Worm (Caenorhabditis elegans): ENCODE measurements around the gene pkd-2.

pkd-2 gene

ce11 chrIV:15234943-15235605, at the start of gene pkd-2:
Gene pkd-2, minus strand, starts transcription at chrIV:15234993.
- peak; percentile 43 for TF ChIP-seq W03F9.2 (tag; optimal IDR thresholded peaks at IDR 0.05)
- no peak for TF ChIP-seq him-1 (tag; optimal IDR thresholded peaks at IDR 0.05)

DNA sequence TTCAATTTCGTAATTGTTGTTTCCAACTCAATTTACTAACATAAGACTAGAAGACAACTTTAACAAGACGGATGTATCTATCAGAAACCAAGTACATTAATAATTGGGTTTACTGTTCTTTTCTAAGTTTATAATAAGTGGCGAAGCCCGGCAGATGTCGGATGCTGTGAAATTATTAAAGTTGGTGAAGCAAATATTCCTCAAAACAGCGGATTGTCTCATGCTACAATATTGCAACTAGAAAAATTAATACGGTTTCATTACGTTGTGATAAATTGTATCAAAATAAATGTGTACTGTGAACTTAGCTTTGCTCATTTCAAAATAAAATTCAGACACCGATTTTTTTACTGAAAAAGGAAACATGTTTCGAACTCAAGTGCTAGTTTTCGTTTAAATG, 48.8 kb upstream of the pkd-2 start:
- TF ChIP-seq W03F9.2 (tag; optimal IDR thresholded peaks at IDR 0.05), result no peak
- TF ChIP-seq him-1 (tag; optimal IDR thresholded peaks at IDR 0.05), result no peak
- no peak for TF ChIP-seq dao-5 (tag; optimal IDR thresholded peaks at IDR 0.05)

ce11 chrIV:15280219-15280618, 45.4 kb upstream of the pkd-2 start:
- TF ChIP-seq W03F9.2 (tag; optimal IDR thresholded peaks at IDR 0.05), result no peak
- no peak for TF ChIP-seq dao-5 (tag; optimal IDR thresholded peaks at IDR 0.05)
- TF ChIP-seq him-1 (tag; optimal IDR thresholded peaks at IDR 0.05), result no peak

DNA sequence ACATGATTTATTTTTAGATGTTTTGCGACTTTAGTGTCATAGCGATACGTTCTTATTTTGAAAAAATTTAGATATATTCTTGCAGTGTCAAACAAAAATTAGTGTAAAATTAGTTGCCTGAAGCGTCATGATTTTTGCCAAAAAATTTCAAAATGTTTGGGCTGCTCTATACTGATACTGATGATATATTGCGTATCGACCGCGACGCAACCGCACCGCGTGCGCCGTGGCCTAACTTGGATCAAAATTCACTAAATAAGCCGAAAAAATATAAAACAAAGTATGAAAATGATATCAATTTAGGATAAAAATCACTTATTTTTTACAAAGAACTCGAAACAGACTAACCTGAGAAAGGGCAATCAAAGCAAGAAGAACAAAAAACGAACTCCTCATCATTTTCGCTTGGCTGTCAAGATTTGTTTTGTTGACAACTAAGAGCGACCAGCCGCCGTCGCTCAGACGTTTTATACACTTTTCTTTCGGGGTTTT, 40.6 kb upstream of the pkd-2 start, which contains the start of gene ccg-1:
TSS of gene ccg-1 (minus strand) at position 442 of the 492 bp plus-strand sequence.
- TF ChIP-seq him-1 (tag; optimal IDR thresholded peaks at IDR 0.05), result no peak
- no peak for TF ChIP-seq dao-5 (tag; optimal IDR thresholded peaks at IDR 0.05)
- TF ChIP-seq W03F9.2 (tag; optimal IDR thresholded peaks at IDR 0.05), result no peak

- no peak for TF ChIP-seq W03F9.2 (tag; optimal IDR thresholded peaks at IDR 0.05)
- no peak for TF ChIP-seq dao-5 (tag; optimal IDR thresholded peaks at IDR 0.05)
- TF ChIP-seq him-1 (tag; optimal IDR thresholded peaks at IDR 0.05), result no peak
Observed at ce11 chrIV:15274063-15274462, 39.3 kb upstream of the pkd-2 start.

DNA sequence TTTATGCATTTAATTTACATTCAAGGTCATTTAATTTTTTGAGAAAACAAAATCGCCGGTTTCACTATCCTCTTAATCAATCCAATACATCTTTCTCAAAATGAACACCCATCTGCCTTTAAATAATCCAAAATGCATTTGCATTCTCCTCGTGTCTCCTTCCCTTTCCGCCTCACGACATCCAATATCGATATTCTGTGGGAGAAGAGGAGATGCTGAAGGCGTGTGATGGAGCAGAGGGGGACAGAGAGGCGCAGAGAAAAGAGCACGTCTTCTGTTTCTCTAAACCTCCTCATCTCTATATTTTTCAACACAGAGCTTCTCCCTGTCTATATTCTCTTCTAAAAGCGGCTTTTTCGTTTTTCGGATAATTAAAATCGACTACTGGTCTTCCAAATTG, 24.8 kb upstream of the pkd-2 start, which contains the start of gene Y73F8A.5:
TSS of gene Y73F8A.5 (plus strand) at position 321 of the 400 bp plus-strand sequence.
- TF ChIP-seq him-1 (tag; optimal IDR thresholded peaks at IDR 0.05) (no peak), W03F9.2 (tag; optimal IDR thresholded peaks at IDR 0.05) (no peak), dao-5 (tag; optimal IDR thresholded peaks at IDR 0.05) (no peak)

- TF ChIP-seq W03F9.2 (tag; optimal IDR thresholded peaks at IDR 0.05) (no peak), dao-5 (tag; optimal IDR thresholded peaks at IDR 0.05) (no peak), him-1 (tag; optimal IDR thresholded peaks at IDR 0.05) (no peak)
Observed at ce11 chrIV:15252157-15252556, 17.4 kb upstream of the pkd-2 start, which contains the start of gene srj-42. Gene srj-42, minus strand, starts transcription at chrIV:15252257.

DNA sequence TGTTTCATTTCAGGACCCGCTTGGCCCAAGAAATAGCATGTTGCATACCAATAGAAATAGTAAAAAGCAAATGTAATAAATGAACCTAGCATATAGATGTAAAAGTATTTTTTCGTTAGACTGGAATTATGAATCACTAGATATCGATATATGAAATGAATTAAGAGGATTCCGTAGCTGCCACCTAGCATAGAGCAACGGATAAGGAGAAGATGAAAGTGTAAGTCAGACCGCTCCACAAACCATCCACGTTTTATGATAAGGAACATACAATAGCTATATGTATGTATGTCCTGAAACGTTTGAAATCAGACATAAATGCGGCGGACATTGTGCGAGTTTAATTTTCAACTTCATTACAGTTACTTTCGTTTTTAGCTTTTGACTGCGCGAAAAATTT, 16.3 kb upstream of the pkd-2 start:
- no peak for TF ChIP-seq him-1 (tag; optimal IDR thresholded peaks at IDR 0.05)
- no peak for TF ChIP-seq dao-5 (tag; optimal IDR thresholded peaks at IDR 0.05)
- TF ChIP-seq W03F9.2 (tag; optimal IDR thresholded peaks at IDR 0.05), result no peak

DNA sequence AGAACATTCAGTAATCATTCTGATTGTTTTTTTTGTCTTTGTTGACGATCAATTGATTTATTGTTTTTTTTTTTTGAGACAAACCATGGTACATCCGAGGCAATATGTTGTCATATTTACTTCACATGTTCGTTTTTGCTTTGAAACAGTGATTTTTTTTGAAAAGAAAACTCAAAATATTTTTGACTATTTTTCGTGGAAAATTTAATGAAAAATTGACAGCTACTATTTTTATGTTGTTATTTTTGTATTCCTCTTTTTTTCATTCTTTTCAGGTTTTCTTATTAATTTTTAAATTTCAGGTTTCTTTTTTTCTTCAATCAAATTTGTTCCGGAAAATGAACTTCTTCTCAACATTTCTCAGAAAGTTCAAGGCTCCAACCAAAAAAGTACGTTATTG, 10.9 kb upstream of the pkd-2 start, which contains the start of gene Y73F8A.36:
TSS of gene Y73F8A.36 (plus strand) at position 301 of the 400 bp plus-strand sequence.
- TF ChIP-seq him-1 (tag; optimal IDR thresholded peaks at IDR 0.05) (no peak), dao-5 (tag; optimal IDR thresholded peaks at IDR 0.05) (no peak), W03F9.2 (tag; optimal IDR thresholded peaks at IDR 0.05) (no peak)

DNA sequence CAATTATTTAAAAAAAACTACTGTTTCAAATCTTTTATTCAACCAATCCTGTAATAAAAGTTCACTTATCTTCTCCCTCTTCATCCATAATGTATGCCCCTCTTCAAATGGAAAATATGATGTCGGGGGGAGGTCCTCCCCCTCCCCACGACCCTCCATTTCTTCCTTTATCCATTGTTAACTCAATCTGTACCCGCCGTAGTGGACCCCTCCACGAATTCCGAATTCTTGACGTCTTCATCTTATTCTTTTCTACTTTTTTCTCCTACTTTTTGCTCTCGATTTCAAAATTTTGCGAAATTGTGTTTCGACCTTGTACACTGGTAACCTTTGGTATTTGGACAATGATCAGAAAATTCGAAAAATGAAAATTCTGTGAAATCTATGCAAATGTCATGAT, 1.1 kb upstream of the pkd-2 start, which contains the start of gene lgc-52:
TSS of gene lgc-52 (plus strand) at position 268 of the 400 bp plus-strand sequence.
- TF ChIP-seq him-1 (tag; optimal IDR thresholded peaks at IDR 0.05), result no peak
- TF ChIP-seq W03F9.2 (tag; optimal IDR thresholded peaks at IDR 0.05), result no peak
- no peak for TF ChIP-seq dao-5 (tag; optimal IDR thresholded peaks at IDR 0.05)

DNA sequence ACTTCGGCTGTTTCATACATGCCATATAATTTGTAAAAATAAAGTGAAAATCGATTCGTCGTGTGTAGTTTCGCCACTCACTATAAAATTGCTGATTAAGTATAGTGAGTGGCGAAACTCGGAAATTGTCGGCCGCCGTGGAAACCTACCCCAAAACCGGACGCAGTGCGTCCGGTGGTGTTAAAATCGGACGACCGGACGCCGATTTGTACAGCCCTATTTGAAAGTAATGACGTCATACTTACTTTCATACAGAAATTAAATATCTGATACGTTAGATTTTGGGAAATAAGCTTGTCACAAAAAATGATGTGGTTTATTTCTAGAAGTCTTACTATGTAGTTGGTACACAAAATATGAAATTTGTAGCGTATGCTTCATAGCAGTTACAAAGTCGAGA, 521 bp downstream of the pkd-2 start:
- TF ChIP-seq him-1 (tag; optimal IDR thresholded peaks at IDR 0.05) (no peak), W03F9.2 (tag; optimal IDR thresholded peaks at IDR 0.05) (no peak), dao-5 (tag; optimal IDR thresholded peaks at IDR 0.05) (no peak)

DNA sequence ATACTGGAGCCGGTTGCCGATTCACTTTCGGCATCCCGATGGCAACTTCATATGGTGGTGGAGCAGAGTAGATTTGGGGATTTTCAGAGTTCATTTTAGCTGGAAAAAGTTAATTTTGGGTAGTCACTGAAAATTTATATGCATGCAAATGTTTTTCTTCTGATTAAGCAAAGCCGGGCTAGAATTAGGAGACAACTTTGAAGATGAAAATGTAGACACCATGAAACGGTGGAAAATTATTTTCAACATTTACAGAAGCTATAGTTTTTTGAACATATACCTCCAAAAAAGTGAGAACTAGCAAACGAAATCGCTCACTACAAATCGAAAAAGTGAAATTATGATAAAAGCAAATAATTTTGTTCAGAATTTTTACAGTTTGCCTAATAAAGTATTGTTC, 14.5 kb downstream of the pkd-2 start, which contains the start of gene Y40H7A.11:
TSS of gene Y40H7A.11 (minus strand) at position 101 of the 400 bp plus-strand sequence.
- TF ChIP-seq W03F9.2 (tag; optimal IDR thresholded peaks at IDR 0.05) (no peak), dao-5 (tag; optimal IDR thresholded peaks at IDR 0.05) (no peak), him-1 (tag; optimal IDR thresholded peaks at IDR 0.05) (no peak)

DNA sequence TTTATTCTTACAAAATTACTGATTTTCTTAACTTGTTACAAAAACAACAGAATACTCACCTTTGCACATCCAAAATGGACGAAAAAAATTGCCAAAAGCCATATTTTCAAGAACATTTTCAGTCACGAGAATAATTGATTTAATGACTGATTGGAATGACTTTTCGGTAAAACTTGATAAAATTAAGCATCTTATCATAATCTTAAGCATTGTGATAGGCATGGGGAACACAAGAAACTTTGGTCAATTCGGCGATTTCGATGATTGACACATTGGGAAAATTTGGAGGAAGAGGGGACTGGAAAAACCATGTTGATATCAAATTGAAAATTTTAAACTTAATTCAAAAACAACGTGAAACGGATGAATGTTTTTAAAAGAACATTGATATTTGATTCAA, 19.3 kb downstream of the pkd-2 start, which contains the start of gene Y40H7A.10:
TSS of gene Y40H7A.10 (minus strand) at position 128 of the 400 bp plus-strand sequence.
- TF ChIP-seq dao-5 (tag; optimal IDR thresholded peaks at IDR 0.05), result no peak
- TF ChIP-seq him-1 (tag; optimal IDR thresholded peaks at IDR 0.05), result no peak
- no peak for TF ChIP-seq W03F9.2 (tag; optimal IDR thresholded peaks at IDR 0.05)

DNA sequence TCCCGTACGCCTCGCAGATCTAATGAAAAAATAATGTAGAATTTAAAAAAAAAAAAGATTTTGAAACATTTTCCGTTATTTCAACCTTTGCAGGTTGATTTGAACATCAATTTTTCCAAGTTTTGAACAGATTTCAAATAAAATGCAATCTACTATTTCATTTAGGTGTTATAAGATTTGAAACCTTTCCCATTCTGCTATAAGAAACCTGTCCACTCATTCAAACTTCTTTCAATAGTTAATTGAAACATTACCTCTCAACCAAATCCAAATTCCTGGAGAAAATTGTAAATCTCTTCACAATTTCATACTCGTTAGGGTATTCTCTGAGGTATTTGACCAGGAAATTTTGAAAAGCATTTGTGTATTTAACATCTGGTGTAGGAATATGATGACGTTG, 20.1 kb downstream of the pkd-2 start:
- TF ChIP-seq dao-5 (tag; optimal IDR thresholded peaks at IDR 0.05) (no peak), him-1 (tag; optimal IDR thresholded peaks at IDR 0.05) (no peak), W03F9.2 (tag; optimal IDR thresholded peaks at IDR 0.05) (no peak)

Data from whole organism, L4/young adult.